Fruit fly (Drosophila melanogaster) whole organism, embryonic: ENCODE measurements around the gene CG42390.

Experiments
- Ada2b ChIP-seq: fragments of 200-800 bp; sonication (Bioruptor generic); IDR thresholded peaks from 2 replicates; pipeline ENCODE4 v1.3.6; 2022; ENCODE audit warnings: missing biosample characterization, missing genetic modification characterization
- Asciz ChIP-seq: fragments of 200-800 bp; sonication (Bioruptor generic); optimal IDR thresholded peaks from 2 replicates; lab custom pipeline; 2017; ENCODE audit warnings: missing biosample characterization, mild to moderate bottlenecking, missing genetic modification characterization, missing genetic modification reagents
- BtbVII ChIP-seq: fragments of 200-800 bp; sonication (Bioruptor generic); optimal IDR thresholded peaks from 3 replicates; lab custom pipeline; 2017; ENCODE audit warnings: missing biosample characterization, mild to moderate bottlenecking, missing genetic modification characterization
- CG10431 ChIP-seq: fragments of 200-800 bp; sonication (Bioruptor generic); optimal IDR thresholded peaks from 3 replicates; lab custom pipeline; 2018; ENCODE audit warnings: missing biosample characterization, mild to moderate bottlenecking, missing genetic modification characterization
- CG10654 ChIP-seq: fragments of 200-800 bp; sonication (Bioruptor generic); optimal IDR thresholded peaks from 2 replicates; lab custom pipeline; 2016; ENCODE audit warnings: missing biosample characterization, missing genetic modification characterization
- CG11085 ChIP-seq: fragments of 200-800 bp; sonication (Bioruptor generic); IDR thresholded peaks from 2 replicates; pipeline ENCODE4 v1.3.6; 2022; ENCODE audit warnings: missing biosample characterization, missing genetic modification characterization
- CG11695 ChIP-seq: fragments of 200-800 bp; sonication (Bioruptor generic); IDR thresholded peaks from 3 replicates; pipeline ENCODE4 v1.3.6; 2022; ENCODE audit warnings: missing biosample characterization, missing genetic modification characterization
- CG11696 ChIP-seq: fragments of 200-800 bp; sonication (Bioruptor generic); IDR thresholded peaks from 2 replicates; pipeline ENCODE4 v1.3.6; 2022; ENCODE audit warnings: missing biosample characterization, missing genetic modification characterization
- CG13296 ChIP-seq: fragments of 200-800 bp; sonication (Bioruptor generic); optimal IDR thresholded peaks from 3 replicates; lab custom pipeline; 2018; ENCODE audit warnings: missing biosample characterization, mild to moderate bottlenecking, missing genetic modification characterization
- CG13775 ChIP-seq: fragments of 200-800 bp; sonication (Bioruptor generic); optimal IDR thresholded peaks from 3 replicates; lab custom pipeline; 2017; ENCODE audit warnings: missing biosample characterization, mild to moderate bottlenecking, missing genetic modification characterization
- CG13894 ChIP-seq: fragments of 200-800 bp; sonication (Bioruptor generic); optimal IDR thresholded peaks from 3 replicates; lab custom pipeline; 2018; ENCODE audit warnings: missing biosample characterization, mild to moderate bottlenecking, missing genetic modification characterization, moderate library complexity
- CG14014 ChIP-seq: fragments of 200-800 bp; sonication (Bioruptor generic); IDR thresholded peaks from 2 replicates; pipeline ENCODE4 v1.3.6; 2022; ENCODE audit warnings: missing biosample characterization, missing genetic modification characterization
- CG14441 ChIP-seq: fragments of 200-800 bp; sonication (Bioruptor generic); IDR thresholded peaks from 2 replicates; pipeline ENCODE4 v1.3.6; 2022; ENCODE audit warnings: missing biosample characterization, missing genetic modification characterization
- CG14667 ChIP-seq: fragments of 200-800 bp; sonication (Bioruptor generic); IDR thresholded peaks from 2 replicates; pipeline ENCODE4 v1.3.6; 2022; ENCODE audit warnings: missing biosample characterization, missing genetic modification characterization
- CG16863 ChIP-seq: fragments of 200-800 bp; sonication (Bioruptor generic); optimal IDR thresholded peaks from 3 replicates; lab custom pipeline; 2016; ENCODE audit warnings: missing biosample characterization, missing genetic modification characterization
- CG31365 ChIP-seq: fragments of 200-800 bp; sonication (Bioruptor generic); optimal IDR thresholded peaks from 2 replicates; lab custom pipeline; 2018; ENCODE audit warnings: missing biosample characterization, mild to moderate bottlenecking, missing genetic modification characterization
- CG6765 ChIP-seq: fragments of 200-800 bp; sonication (Bioruptor generic); optimal IDR thresholded peaks from 3 replicates; lab custom pipeline; 2017; ENCODE audit warnings: missing biosample characterization, mild to moderate bottlenecking, missing genetic modification characterization
- CG7556 ChIP-seq: fragments of 200-800 bp; sonication (Bioruptor generic); optimal IDR thresholded peaks from 2 replicates; lab custom pipeline; 2017; ENCODE audit warnings: missing biosample characterization, mild to moderate bottlenecking, missing genetic modification characterization
- CG7839 ChIP-seq: fragments of 200-800 bp; sonication (Bioruptor generic); optimal IDR thresholded peaks from 3 replicates; lab custom pipeline; 2018; ENCODE audit warnings: missing biosample characterization, mild to moderate bottlenecking, missing genetic modification characterization, moderate library complexity
- CG7987 ChIP-seq: fragments of 200-800 bp; sonication (Bioruptor generic); optimal IDR thresholded peaks from 2 replicates; lab custom pipeline; 2018; ENCODE audit warnings: missing biosample characterization, mild to moderate bottlenecking, missing genetic modification characterization, moderate library complexity
- CG9609 ChIP-seq: fragments of 200-800 bp; sonication (Bioruptor generic); optimal IDR thresholded peaks from 3 replicates; lab custom pipeline; 2016; ENCODE audit warnings: missing biosample characterization, missing genetic modification characterization
- CG9932 ChIP-seq: fragments of 200-800 bp; sonication (Bioruptor generic); IDR thresholded peaks from 2 replicates; pipeline ENCODE4 v1.3.6; 2022; ENCODE audit warnings: missing biosample characterization, missing genetic modification characterization
- CkIIα-i1 ChIP-seq: fragments of 200-800 bp; sonication (Bioruptor generic); IDR thresholded peaks from 2 replicates; pipeline ENCODE4 v1.3.6; 2022; ENCODE audit warnings: missing biosample characterization, missing genetic modification characterization
- Dek ChIP-seq: fragments of 200-800 bp; sonication (Bioruptor generic); optimal IDR thresholded peaks from 3 replicates; lab custom pipeline; 2019; ENCODE audit warnings: missing biosample characterization, mild to moderate bottlenecking, missing genetic modification characterization, moderate library complexity
- Dip3 ChIP-seq: fragments of 200-800 bp; sonication (Bioruptor generic); optimal IDR thresholded peaks from 3 replicates; lab custom pipeline; 2016; ENCODE audit warnings: missing biosample characterization, missing genetic modification characterization
- HLH3B ChIP-seq: fragments of 200-800 bp; sonication (Bioruptor generic); IDR thresholded peaks from 2 replicates; pipeline ENCODE4 v1.3.6; 2022; ENCODE audit warnings: missing biosample characterization, missing genetic modification characterization
- HLH54F ChIP-seq: fragments of 200-800 bp; sonication (Bioruptor generic); optimal IDR thresholded peaks from 3 replicates; lab custom pipeline; 2016; ENCODE audit warnings: missing biosample characterization, missing genetic modification characterization
- Jarid2 ChIP-seq: fragments of 200-800 bp; sonication (Bioruptor generic); optimal IDR thresholded peaks from 3 replicates; lab custom pipeline; 2017; ENCODE audit warnings: mild to moderate bottlenecking, missing biosample characterization, missing genetic modification reagents, missing genetic modification characterization
- Lhr ChIP-seq: fragments of 200-800 bp; sonication (Bioruptor generic); optimal IDR thresholded peaks from 3 replicates; lab custom pipeline; 2017; ENCODE audit warnings: mild to moderate bottlenecking, missing biosample characterization, missing genetic modification reagents, missing genetic modification characterization
- Med ChIP-seq: fragments of 200-800 bp; sonication (Bioruptor generic); peaks from one replicate; lab custom pipeline; 2016; ENCODE audit warnings: missing biosample characterization, missing genetic modification characterization, mild to moderate bottlenecking, inconsistent platforms, moderate library complexity
- Meics ChIP-seq: fragments of 200-800 bp; sonication (Bioruptor generic); optimal IDR thresholded peaks from 2 replicates; lab custom pipeline; 2017; ENCODE audit warnings: missing biosample characterization, mild to moderate bottlenecking, missing genetic modification characterization
- Oli ChIP-seq: fragments of 200-800 bp; sonication (Bioruptor generic); optimal IDR thresholded peaks from 2 replicates; lab custom pipeline; 2018; ENCODE audit warnings: missing biosample characterization, mild to moderate bottlenecking, missing genetic modification characterization, moderate library complexity
- Ptx1 ChIP-seq: fragments of 200-800 bp; sonication (Bioruptor generic); IDR thresholded peaks from 2 replicates; pipeline ENCODE4 v1.3.6; 2022; ENCODE audit warnings: missing biosample characterization, missing genetic modification characterization
- Usf ChIP-seq: fragments of 200-800 bp; sonication (Bioruptor generic); optimal IDR thresholded peaks from 2 replicates; lab custom pipeline; 2017; ENCODE audit warnings: missing genotype, missing biosample characterization, missing genetic modification characterization
- ase ChIP-seq: fragments of 200-800 bp; sonication (Bioruptor generic); IDR thresholded peaks from 3 replicates; pipeline ENCODE4 v1.3.6; 2022; ENCODE audit warnings: missing biosample characterization, missing genetic modification characterization
- dati ChIP-seq: fragments of 200-800 bp; sonication (Bioruptor generic); IDR thresholded peaks from 2 replicates; pipeline ENCODE4 v1.3.6; 2022; ENCODE audit warnings: missing biosample characterization, missing genetic modification characterization
- dimm ChIP-seq: fragments of 200-800 bp; sonication (Bioruptor generic); IDR thresholded peaks from 2 replicates; pipeline ENCODE4 v1.3.6; 2022; ENCODE audit warnings: missing biosample characterization, missing genetic modification characterization
- disco-r ChIP-seq: fragments of 200-800 bp; sonication (Bioruptor generic); optimal IDR thresholded peaks from 2 replicates; lab custom pipeline; 2016; ENCODE audit warnings: missing biosample characterization, missing genetic modification characterization
- dysf ChIP-seq: fragments of 200-800 bp; sonication (Bioruptor generic); IDR thresholded peaks from 3 replicates; pipeline ENCODE4 v1.3.6; 2022; ENCODE audit warnings: missing biosample characterization, missing genetic modification characterization
- exex ChIP-seq: fragments of 200-800 bp; sonication (Bioruptor generic); optimal IDR thresholded peaks from 4 replicates; lab custom pipeline; 2018; ENCODE audit warnings: missing biosample characterization, mild to moderate bottlenecking, missing genetic modification characterization, moderate library complexity
- gcm2 ChIP-seq: fragments of 200-800 bp; sonication (Bioruptor generic); optimal IDR thresholded peaks from 2 replicates; lab custom pipeline; 2016; ENCODE audit warnings: missing biosample characterization, missing genetic modification characterization
- h ChIP-seq: fragments of >200 bp; optimal IDR thresholded peaks from 2 replicates; lab custom pipeline; 2017
- lab ChIP-seq: fragments of 200-800 bp; sonication (Bioruptor generic); optimal IDR thresholded peaks from 3 replicates; lab custom pipeline; 2017; ENCODE audit warnings: missing biosample characterization, missing genetic modification characterization, mild to moderate bottlenecking, moderate library complexity, missing genetic modification reagents
- mirr ChIP-seq: fragments of 200-800 bp; sonication (Bioruptor generic); optimal IDR thresholded peaks from 3 replicates; lab custom pipeline; 2018; ENCODE audit warnings: missing biosample characterization, mild to moderate bottlenecking, missing genetic modification characterization
- nerfin-2 ChIP-seq: fragments of 200-800 bp; sonication (Bioruptor generic); IDR thresholded peaks from 2 replicates; pipeline ENCODE4 v1.3.6; 2022; ENCODE audit warnings: missing biosample characterization, missing genetic modification characterization; ENCODE audit not compliant: partially characterized antibody
- oc ChIP-seq: fragments of 200-800 bp; sonication (Bioruptor generic); optimal IDR thresholded peaks from 2 replicates; lab custom pipeline; 2018; ENCODE audit warnings: missing biosample characterization, mild to moderate bottlenecking, missing genetic modification characterization, moderate library complexity
- odd ChIP-seq: fragments of 200-800 bp; sonication (Bioruptor generic); optimal IDR thresholded peaks from 2 replicates; lab custom pipeline; 2017; ENCODE audit warnings: missing biosample characterization, mild to moderate bottlenecking, missing genetic modification characterization
- schlank ChIP-seq: fragments of 200-800 bp; sonication (Bioruptor generic); optimal IDR thresholded peaks from 2 replicates; lab custom pipeline; 2018; ENCODE audit warnings: missing biosample characterization, mild to moderate bottlenecking, missing genetic modification characterization
- sim ChIP-seq: fragments of 200-800 bp; sonication (Bioruptor generic); IDR thresholded peaks from 2 replicates; pipeline ENCODE4 v1.3.6; 2022; ENCODE audit warnings: missing biosample characterization, missing genetic modification characterization
- sqz ChIP-seq: fragments of 200-800 bp; sonication (Bioruptor generic); optimal IDR thresholded peaks from 3 replicates; lab custom pipeline; 2018; ENCODE audit warnings: missing biosample characterization, mild to moderate bottlenecking, missing genetic modification characterization
- sug ChIP-seq: fragments of 200-800 bp; optimal IDR thresholded peaks from 2 replicates; lab custom pipeline; 2019; ENCODE audit warnings: missing biosample characterization, mild to moderate bottlenecking, missing genetic modification characterization, moderate library complexity
- wdn ChIP-seq: fragments of 200-800 bp; sonication (Bioruptor generic); IDR thresholded peaks from 2 replicates; pipeline ENCODE4 v1.3.6; 2022; ENCODE audit warnings: missing biosample characterization, missing genetic modification characterization

Gene CG42390

dm6 chr3R:22108316-22108715, 11.5 kb upstream of the CG42390 start (continued):
- TF ChIP-seq mirr (GFP tag; lab: Kevin White, UChicago) (no peak), CG10431 (GFP tag; lab: Kevin White, UChicago) (no peak), Med (GFP tag; lab: Kevin White, UChicago) (no peak), CkIIα-i1 (GFP tag; lab: Robert Waterston, UW) (no peak), Dek (tag; lab: Kevin White, UChicago) (no peak), CG9609 (GFP tag; lab: Kevin White, UChicago) (no peak), disco-r (no peak), Usf (GFP tag; lab: Kevin White, UChicago) (no peak), wdn (GFP tag; lab: Robert Waterston, UW) (no peak), CG14667 (GFP tag; lab: Robert Waterston, UW) (peak; percentile 20; the same call in 1 of the 2 replicates), CG11085 (GFP tag; lab: Robert Waterston, UW) (no peak), CG7987 (GFP tag; lab: Kevin White, UChicago) (no peak), exex (no peak), dimm (GFP tag; lab: Robert Waterston, UW) (0 out of 2 replicates have a peak, but pooled peaks have one; percentile 14), CG10654 (peak; percentile 18), Ptx1 (peak; percentile 61), Lhr (GFP tag; lab: Kevin White, UChicago) (no peak), CG11695 (GFP tag; lab: Robert Waterston, UW) (no peak), BtbVII (GFP tag; lab: Kevin White, UChicago) (peak; percentile 64), CG6765 (GFP tag; lab: Kevin White, UChicago) (peak; percentile 39), CG13296 (GFP tag; lab: Kevin White, UChicago) (peak; percentile 71), gcm2 (no peak), oc (tag; lab: Kevin White, UChicago) (no peak), Jarid2 (GFP tag; lab: Kevin White, UChicago) (peak; percentile 13), Oli (tag; lab: Kevin White, UChicago) (peak; percentile 42), sug (tag; lab: Kevin White, UChicago) (no peak), CG13775 (GFP tag; lab: Kevin White, UChicago) (no peak), CG31365 (tag; lab: Kevin White, UChicago) (no peak), Ada2b (peak; percentile 50; the same call in 1 of the 2 replicates), nerfin-2 (GFP tag; lab: Robert Waterston, UW) (no peak), Meics (peak; percentile 88), HLH54F (GFP tag; lab: Kevin White, UChicago) (peak; percentile 2), CG9932 (GFP tag; lab: Robert Waterston, UW) (no peak), CG13894 (no peak), sqz (GFP tag; lab: Kevin White, UChicago) (no peak), lab (GFP tag; lab: Kevin White, UChicago) (peak; percentile 86), CG16863 (GFP tag; lab: Kevin White, UChicago) (no peak), CG14441 (GFP tag; lab: Robert Waterston, UW) (peak; percentile 11; the same call in 1 of the 2 replicates), CG11696 (no peak), odd (peak; percentile 7), Asciz (GFP tag; lab: Kevin White, UChicago) (peak; percentile 37), schlank (no peak), CG7839 (tag; lab: Kevin White, UChicago) (no peak), Dip3 (GFP tag; lab: Kevin White, UChicago) (no peak), dysf (peak; percentile 66; the same call in 1 of the 3 replicates), dati (GFP tag; lab: Robert Waterston, UW) (no peak), CG14014 (GFP tag; lab: Robert Waterston, UW) (no peak), HLH3B (GFP tag; lab: Robert Waterston, UW) (peak; percentile 55; the same call in 1 of the 2 replicates), CG7556 (GFP tag; lab: Kevin White, UChicago) (no peak), h (no peak), ase (GFP tag; lab: Robert Waterston, UW) (peak; percentile 31; the same call in 1 of the 3 replicates), sim (GFP tag; lab: Robert Waterston, UW) (no peak)
